Fruit fly (Drosophila melanogaster) whole organism, embryonic: ENCODE measurements around the gene CG16964.
A peak's percentile ranks its signal among the peaks of the same experiment; 100 is the strongest.

ENCODE experiments used
- Aef1 ChIP-seq: fragments of 200-800 bp; sonication (Bioruptor generic); IDR thresholded peaks from 3 replicates; pipeline ENCODE4 v1.3.6; 2022; ENCODE audit warnings: missing biosample characterization, missing genetic modification characterization
- B-H2 ChIP-seq: fragments of 200-800 bp; sonication (Bioruptor generic); optimal IDR thresholded peaks from 2 replicates; lab custom pipeline; 2018; ENCODE audit warnings: missing biosample characterization, mild to moderate bottlenecking, missing genetic modification characterization
- Bdp1 ChIP-seq: fragments of 200-800 bp; sonication (Bioruptor generic); optimal IDR thresholded peaks from 3 replicates; lab custom pipeline; 2016; ENCODE audit warnings: missing biosample characterization, missing genetic modification characterization
- CG10979 ChIP-seq: fragments of 200-800 bp; sonication (Bioruptor generic); optimal IDR thresholded peaks from 2 replicates; lab custom pipeline; 2018; ENCODE audit warnings: missing biosample characterization, mild to moderate bottlenecking, missing genetic modification characterization, moderate library complexity
- CG11398 ChIP-seq: fragments of 200-800 bp; sonication (Bioruptor generic); optimal IDR thresholded peaks from 2 replicates; lab custom pipeline; 2016; ENCODE audit warnings: missing biosample characterization, missing genetic modification characterization
- CG11560 ChIP-seq: fragments of 200-800 bp; sonication (Bioruptor generic); IDR thresholded peaks from 3 replicates; pipeline ENCODE4 v1.3.6; 2022; ENCODE audit warnings: missing biosample characterization, missing genetic modification characterization
- CG13296 ChIP-seq: fragments of 200-800 bp; sonication (Bioruptor generic); optimal IDR thresholded peaks from 3 replicates; lab custom pipeline; 2018; ENCODE audit warnings: missing biosample characterization, mild to moderate bottlenecking, missing genetic modification characterization
- CG1603 ChIP-seq: fragments of 200-800 bp; sonication (Bioruptor generic); optimal IDR thresholded peaks from 2 replicates; lab custom pipeline; 2019; ENCODE audit warnings: missing biosample characterization, mild to moderate bottlenecking, missing genetic modification characterization, moderate library complexity
- CG17612 ChIP-seq: fragments of 200-800 bp; sonication (Bioruptor generic); IDR thresholded peaks from 2 replicates; pipeline ENCODE4 v1.3.6; 2022; ENCODE audit warnings: missing biosample characterization, missing genetic modification characterization
- CG17912 ChIP-seq: fragments of 200-800 bp; sonication (Bioruptor generic); optimal IDR thresholded peaks from 2 replicates; lab custom pipeline; 2018; ENCODE audit warnings: missing biosample characterization, mild to moderate bottlenecking, missing genetic modification characterization
- CG18262 ChIP-seq: fragments of 200-800 bp; optimal IDR thresholded peaks from 3 replicates; lab custom pipeline; 2019; ENCODE audit warnings: missing biosample characterization, mild to moderate bottlenecking, missing genetic modification characterization, moderate library complexity
- CG3995 ChIP-seq: fragments of 200-800 bp; sonication (Bioruptor generic); optimal IDR thresholded peaks from 3 replicates; lab custom pipeline; 2016; ENCODE audit warnings: missing biosample characterization, missing genetic modification characterization
- CG6765 ChIP-seq: fragments of 200-800 bp; sonication (Bioruptor generic); optimal IDR thresholded peaks from 3 replicates; lab custom pipeline; 2017; ENCODE audit warnings: missing biosample characterization, mild to moderate bottlenecking, missing genetic modification characterization
- CG7556 ChIP-seq: fragments of 200-800 bp; sonication (Bioruptor generic); optimal IDR thresholded peaks from 2 replicates; lab custom pipeline; 2017; ENCODE audit warnings: missing biosample characterization, mild to moderate bottlenecking, missing genetic modification characterization
- CG7786 ChIP-seq: fragments of 200-800 bp; sonication (Bioruptor generic); optimal IDR thresholded peaks from 2 replicates; lab custom pipeline; 2016; ENCODE audit warnings: missing biosample characterization, missing genetic modification characterization
- CG8089 ChIP-seq: fragments of 200-800 bp; sonication (Bioruptor generic); optimal IDR thresholded peaks from 3 replicates; lab custom pipeline; 2016; ENCODE audit warnings: missing biosample characterization, missing genetic modification characterization
- CG8290 ChIP-seq, 3 experiments: fragments of 200-800 bp; sonication (Bioruptor generic); optimal IDR thresholded peaks; 2 replicates each; lab custom pipeline; 2016 to 2019; ENCODE audit warnings: missing biosample characterization in 3 of 3, missing genetic modification characterization in 3 of 3, mild to moderate bottlenecking in 2 of 3, moderate library complexity in 1 of 3
- CG8765 ChIP-seq: fragments of 200-800 bp; sonication (Bioruptor generic); IDR thresholded peaks from 2 replicates; pipeline ENCODE4 v1.3.6; 2022; ENCODE audit warnings: missing biosample characterization, missing genetic modification characterization
- CoRest ChIP-seq: fragments of 200-800 bp; sonication (Bioruptor generic); optimal IDR thresholded peaks from 3 replicates; lab custom pipeline; 2018; ENCODE audit warnings: missing biosample characterization, mild to moderate bottlenecking, missing genetic modification characterization, moderate library complexity
- Dfd ChIP-seq, 2 experiments: fragments of >200 bp; optimal IDR thresholded peaks; 2 replicates each; lab custom pipeline; 2017; ENCODE audit warnings: missing biosample characterization in 2 of 2, missing genetic modification characterization in 2 of 2
- Dll ChIP-seq: fragments of 200-800 bp; sonication (Bioruptor generic); IDR thresholded peaks from 4 replicates; pipeline ENCODE4 v1.3.6; 2022; ENCODE audit warnings: missing biosample characterization, missing genetic modification characterization; ENCODE audit not compliant: partially characterized antibody
- Hand ChIP-seq: fragments of 200-800 bp; sonication (Bioruptor generic); optimal IDR thresholded peaks from 2 replicates; lab custom pipeline; 2017; ENCODE audit warnings: mild to moderate bottlenecking, missing biosample characterization, missing genetic modification reagents, missing genetic modification characterization
- Hsf ChIP-seq: fragments of 200-800 bp; sonication (Bioruptor generic); optimal IDR thresholded peaks from 3 replicates; lab custom pipeline; 2016; ENCODE audit warnings: missing biosample characterization, missing genetic modification characterization
- Med ChIP-seq: fragments of 200-800 bp; sonication (Bioruptor generic); peaks from one replicate; lab custom pipeline; 2016; ENCODE audit warnings: missing biosample characterization, missing genetic modification characterization, mild to moderate bottlenecking, inconsistent platforms, moderate library complexity
- Poxn ChIP-seq: fragments of 200-800 bp; sonication (Bioruptor generic); IDR thresholded peaks from 2 replicates; pipeline ENCODE4 v1.3.6; 2022; ENCODE audit warnings: missing biosample characterization, missing genetic modification characterization
- YL-1 ChIP-seq: fragments of 200-800 bp; sonication (Bioruptor generic); optimal IDR thresholded peaks from 3 replicates; lab custom pipeline; 2017; ENCODE audit warnings: missing biosample characterization, mild to moderate bottlenecking, missing genetic modification characterization
- ash1 ChIP-seq: fragments of 200-800 bp; sonication (Bioruptor generic); optimal IDR thresholded peaks from 2 replicates; lab custom pipeline; 2018; ENCODE audit warnings: missing biosample characterization, mild to moderate bottlenecking, missing genetic modification characterization
- bsh ChIP-seq, 2 experiments: fragments of 200-800 bp; sonication (Bioruptor generic); optimal IDR thresholded peaks; 2 replicates each; lab custom pipeline; 2017 to 2018; ENCODE audit warnings: mild to moderate bottlenecking in 2 of 2, missing biosample characterization in 2 of 2, missing genetic modification characterization in 2 of 2, moderate library complexity in 1 of 2
- exex ChIP-seq: fragments of 200-800 bp; sonication (Bioruptor generic); optimal IDR thresholded peaks from 4 replicates; lab custom pipeline; 2018; ENCODE audit warnings: missing biosample characterization, mild to moderate bottlenecking, missing genetic modification characterization, moderate library complexity
- fu2 ChIP-seq: fragments of 200-800 bp; sonication (Bioruptor generic); optimal IDR thresholded peaks from 2 replicates; lab custom pipeline; 2016; ENCODE audit warnings: missing biosample characterization, missing genetic modification characterization
- gcm ChIP-seq: fragments of 200-800 bp; sonication (Bioruptor generic); optimal IDR thresholded peaks from 2 replicates; lab custom pipeline; 2019; ENCODE audit warnings: missing biosample characterization, mild to moderate bottlenecking, missing genetic modification characterization, moderate library complexity
- grau ChIP-seq: fragments of 200-800 bp; optimal IDR thresholded peaks from 3 replicates; lab custom pipeline; 2019; ENCODE audit warnings: missing biosample characterization, mild to moderate bottlenecking, missing genetic modification characterization, moderate library complexity
- grn ChIP-seq: fragments of 200-800 bp; sonication (Bioruptor generic); optimal IDR thresholded peaks from 3 replicates; lab custom pipeline; 2017; ENCODE audit warnings: missing biosample characterization, missing genetic modification characterization
- hkb ChIP-seq, 2 experiments: fragments of 200-800 bp in 1 of 2; fragments of >200 bp in 1 of 2; sonication (Bioruptor generic) in 1 of 2; IDR thresholded peaks in 1 of 2; optimal IDR thresholded peaks in 1 of 2; 2 replicates each; pipeline versions ENCODE4 v1.3.6 to Lab custom; 2017 to 2022; ENCODE audit warnings: missing biosample characterization in 1 of 2, missing genetic modification characterization in 1 of 2
- lbe ChIP-seq: fragments of 200-800 bp; sonication (Bioruptor generic); optimal IDR thresholded peaks from 2 replicates; lab custom pipeline; 2016; ENCODE audit warnings: missing biosample characterization, mild to moderate bottlenecking, missing genetic modification characterization
- lola ChIP-seq, 3 experiments: fragments of >200 bp in 2 of 3; fragments of 200-800 bp in 1 of 3; sonication (Bioruptor generic) in 1 of 3; optimal IDR thresholded peaks; 2 replicates each; lab custom pipeline; 2017 to 2019; ENCODE audit warnings: missing biosample characterization in 3 of 3, missing genetic modification characterization in 3 of 3, mild to moderate bottlenecking in 1 of 3, moderate library complexity in 1 of 3
- nau ChIP-seq: fragments of 200-800 bp; sonication (Bioruptor generic); optimal IDR thresholded peaks from 3 replicates; lab custom pipeline; 2017; ENCODE audit warnings: missing biosample characterization, mild to moderate bottlenecking, missing genetic modification characterization, missing genetic modification reagents
- row ChIP-seq: fragments of 200-800 bp; sonication (Bioruptor generic); IDR thresholded peaks from 3 replicates; pipeline ENCODE4 v1.3.6; 2022; ENCODE audit warnings: missing biosample characterization, missing genetic modification characterization
- sc ChIP-seq, 3 experiments: fragments of >200 bp in 2 of 3; fragments of 200-800 bp in 1 of 3; sonication (Bioruptor generic) in 1 of 3; optimal IDR thresholded peaks; 2 replicates in 2 of 3; 3 replicates in 1 of 3; lab custom pipeline; 2017; ENCODE audit warnings: mild to moderate bottlenecking in 1 of 3, missing biosample characterization in 1 of 3, missing genetic modification characterization in 1 of 3, missing genetic modification reagents in 1 of 3
- seq ChIP-seq: fragments of 200-800 bp; sonication (Bioruptor generic); IDR thresholded peaks from 2 replicates; pipeline ENCODE4 v1.3.6; 2022; ENCODE audit warnings: missing biosample characterization, missing genetic modification characterization
- sim ChIP-seq: fragments of 200-800 bp; sonication (Bioruptor generic); IDR thresholded peaks from 2 replicates; pipeline ENCODE4 v1.3.6; 2022; ENCODE audit warnings: missing biosample characterization, missing genetic modification characterization
- sna ChIP-seq: fragments of 200-800 bp; sonication (Bioruptor generic); IDR thresholded peaks from 2 replicates; pipeline ENCODE4 v1.3.6; 2022; ENCODE audit warnings: missing biosample characterization, missing genetic modification characterization; ENCODE audit not compliant: partially characterized antibody
- tll ChIP-seq, 2 experiments: fragments of 200-800 bp in 1 of 2; fragments of >200 bp in 1 of 2; sonication (Bioruptor generic) in 1 of 2; optimal IDR thresholded peaks; 2 replicates each; lab custom pipeline; 2017 to 2019; ENCODE audit warnings: missing biosample characterization in 2 of 2, missing genetic modification characterization in 2 of 2, mild to moderate bottlenecking in 1 of 2, moderate library complexity in 1 of 2
- wdn ChIP-seq: fragments of 200-800 bp; sonication (Bioruptor generic); IDR thresholded peaks from 2 replicates; pipeline ENCODE4 v1.3.6; 2022; ENCODE audit warnings: missing biosample characterization, missing genetic modification characterization
- zen2 ChIP-seq: fragments of 200-800 bp; sonication (Bioruptor generic); IDR thresholded peaks from 3 replicates; pipeline ENCODE4 v1.3.6; 2022; ENCODE audit warnings: missing biosample characterization, missing genetic modification characterization; ENCODE audit not compliant: partially characterized antibody

CG16964 gene

dm6 chr2L:11980075-11980474, 32.3 kb downstream of the CG16964 start (continued):
- no peak for TF ChIP-seq lbe (GFP tag; lab: Kevin White, UChicago)
- peak; percentile 27 for TF ChIP-seq grau (tag; lab: Kevin White, UChicago)
- no peak for TF ChIP-seq tll (GFP tag; optimal IDR thresholded peaks at IDR 0.05; lab: Kevin White, UChicago)
- TF ChIP-seq bsh (GFP tag; optimal IDR thresholded peaks at IDR 0.05; lab: Kevin White, UChicago) = peak in 1 of 2 experiments; percentile 28
- TF ChIP-seq CG10979 (tag; lab: Kevin White, UChicago) = peak; percentile 17
- TF ChIP-seq CG7556 = peak; percentile 4
- peak; percentile 52 for TF ChIP-seq Med (GFP tag; lab: Kevin White, UChicago)
- TF ChIP-seq lola (GFP tag; optimal IDR thresholded peaks at IDR 0.05; lab: Kevin White, UChicago) = peak in 1 of 3 experiments; percentile 58
- peak; percentile 29 for TF ChIP-seq CG1603 (tag; lab: Kevin White, UChicago)
- peak; percentile 20 for TF ChIP-seq CG18262 (tag; lab: Kevin White, UChicago)
- TF ChIP-seq row (GFP tag; lab: Robert Waterston, UW) = peak; percentile 36; the same call in 1 of the 3 replicates
- TF ChIP-seq wdn (GFP tag; lab: Robert Waterston, UW) = no peak
- no peak for TF ChIP-seq gcm (GFP tag; lab: Kevin White, UChicago)
- no peak for TF ChIP-seq CG7786
- no peak for TF ChIP-seq CoRest (tag; lab: Kevin White, UChicago)
- TF ChIP-seq hkb (optimal IDR thresholded peaks at IDR 0.05; lab: Kevin White, UChicago) = no peak
- 0 out of 2 replicates have a peak, but pooled peaks have one; percentile 15 for TF ChIP-seq hkb (GFP tag; IDR thresholded peaks at IDR 0.05; lab: Robert Waterston, UW)
- no peak for TF ChIP-seq zen2 (GFP tag; lab: Robert Waterston, UW)

dm6 chr2L:11981210-11981609, 33.5 kb downstream of the CG16964 start, which contains the start of gene CG16965:
TSS of gene CG16965 (plus strand) at chr2L:11981591.
- TF ChIP-seq exex (tag; lab: Kevin White, UChicago) (peak; percentile 59), seq (GFP tag; lab: Robert Waterston, UW) (no peak)

- no peak for TF ChIP-seq sim (GFP tag; lab: Robert Waterston, UW)
- TF ChIP-seq CG8765 (GFP tag; lab: Robert Waterston, UW) = no peak
- TF ChIP-seq Bdp1 (GFP tag; lab: Kevin White, UChicago) = no peak
- no peak for TF ChIP-seq CG17612 (GFP tag; lab: Robert Waterston, UW)
- TF ChIP-seq CG6765 (GFP tag; lab: Kevin White, UChicago) = no peak
- TF ChIP-seq Poxn = no peak
- TF ChIP-seq CG13296 (GFP tag; lab: Kevin White, UChicago) = peak; percentile 3
- TF ChIP-seq fu2 (GFP tag; lab: Kevin White, UChicago) = peak; percentile 30
- TF ChIP-seq grn (GFP tag; lab: Kevin White, UChicago) = no peak
- no peak for TF ChIP-seq nau (GFP tag; lab: Kevin White, UChicago)
- no peak for TF ChIP-seq CG11560 (tag; lab: Robert Waterston, UW)
- TF ChIP-seq Hsf (GFP tag; lab: Kevin White, UChicago) = peak; percentile 64
- TF ChIP-seq CG8290 (GFP tag; optimal IDR thresholded peaks at IDR 0.05; lab: Kevin White, UChicago) = no peak
- TF ChIP-seq CG8290 (tag; optimal IDR thresholded peaks at IDR 0.05; lab: Kevin White, UChicago) = no peak
- TF ChIP-seq B-H2 (GFP tag; lab: Kevin White, UChicago) = peak; percentile 36
- TF ChIP-seq ash1 (GFP tag; lab: Kevin White, UChicago) = no peak
- 0 out of 4 replicates have a peak, but pooled peaks have one; percentile 35 for TF ChIP-seq Dll
- no peak for TF ChIP-seq CG11398 (GFP tag; lab: Kevin White, UChicago)
- no peak for TF ChIP-seq Aef1 (GFP tag; lab: Robert Waterston, UW)
- TF ChIP-seq Hand (GFP tag; lab: Kevin White, UChicago) = no peak
- TF ChIP-seq CG3995 (GFP tag; lab: Kevin White, UChicago) = peak; percentile 31
- TF ChIP-seq CG7786 = peak; percentile 55
- no peak for TF ChIP-seq CG8089
- TF ChIP-seq sc (optimal IDR thresholded peaks at IDR 0.05; lab: Kevin White, UChicago) = no peak
- no peak for TF ChIP-seq sc (GFP tag; optimal IDR thresholded peaks at IDR 0.05; lab: Kevin White, UChicago)
- peak; percentile 94 for TF ChIP-seq YL-1 (GFP tag; lab: Kevin White, UChicago)
- TF ChIP-seq Dfd (GFP tag; optimal IDR thresholded peaks at IDR 0.05; lab: Kevin White, UChicago) = no peak
- no peak for TF ChIP-seq CG17912
- TF ChIP-seq sna (GFP tag; lab: Robert Waterston, UW) = no peak
Observed at dm6 chr2L:11987945-11988344, 40.2 kb downstream of the CG16964 start, which contains the start of the genes CG6686 and CG34163. TSS of gene CG6686 (minus strand) at chr2L:11988039. TSS of gene CG34163 (plus strand) at chr2L:11988270.
